Worm (Caenorhabditis elegans): ENCODE results near the gene pqn-67.

Gene pqn-67

DNA sequence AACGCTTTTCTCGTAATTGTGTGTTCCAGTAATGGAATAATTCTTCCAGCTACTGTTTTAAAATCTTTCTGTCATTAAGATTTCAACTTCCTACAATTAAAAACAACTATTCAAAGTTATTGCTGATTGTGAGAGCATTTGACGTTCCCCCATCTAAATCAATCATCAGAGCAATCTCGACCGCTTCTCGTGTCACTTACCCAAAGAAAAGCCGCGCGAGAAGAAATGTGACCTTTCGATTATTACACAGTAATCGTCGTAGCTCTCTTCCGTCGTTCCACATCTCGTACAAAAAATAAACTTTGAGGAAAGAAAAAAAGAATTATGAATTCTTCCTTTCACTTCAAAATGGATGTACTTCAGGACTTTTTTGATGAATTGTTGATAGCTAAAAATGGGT is 16.8 kb upstream of the pqn-67 start:
- TF ChIP-seq nhr-120 (GFP tag; IDR thresholded peaks at IDR 0.05) (no peak), nfya-2 (GFP tag; IDR thresholded peaks at IDR 0.05) (no peak), somi-1 (GFP tag; optimal IDR thresholded peaks at IDR 0.05) (no peak), tlf-1 (GFP tag; optimal IDR thresholded peaks at IDR 0.05) (no peak), ztf-3 (GFP tag; optimal IDR thresholded peaks at IDR 0.05) (no peak), F23B12.7 (tag; optimal IDR thresholded peaks at IDR 0.05; ENCODE audit: insufficient read depth) (no peak), K11D2.4 (GFP tag; IDR thresholded peaks at IDR 0.05) (no peak), hlh-12 (tag; optimal IDR thresholded peaks at IDR 0.05) (no peak), snpc-1.1 (tag; optimal IDR thresholded peaks at IDR 0.05; ENCODE audit: insufficient read depth) (no peak), sdz-38 (tag; optimal IDR thresholded peaks at IDR 0.05) (no peak), tbx-9 (tag; optimal IDR thresholded peaks at IDR 0.05; ENCODE audit: borderline replicate concordance) (no peak), lin-26 (GFP tag; IDR thresholded peaks at IDR 0.05) (no peak)

DNA sequence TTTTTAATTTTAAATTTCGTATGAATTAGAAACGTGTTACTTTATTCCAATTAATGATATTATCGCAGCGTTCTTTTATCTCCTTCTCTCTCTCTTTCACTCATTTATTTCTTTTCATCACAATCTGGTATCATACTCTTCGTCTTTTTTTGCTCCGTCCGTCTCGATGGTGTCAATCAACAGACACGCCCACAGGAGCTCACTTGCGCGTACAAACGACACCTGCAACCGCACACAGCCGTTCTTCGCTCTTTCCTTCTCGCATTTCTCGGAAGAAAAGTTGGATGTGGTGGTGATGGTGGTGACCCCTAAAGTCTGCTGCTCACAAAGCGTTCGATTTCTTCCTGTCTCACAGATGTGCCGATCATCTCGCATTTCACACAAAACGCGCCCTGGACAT is 15.6 kb upstream of the pqn-67 start:
- TF ChIP-seq B0019.2 (GFP tag; conservative IDR thresholded peaks at IDR 0.05): no peak
- peak in 1 of 2 experiments; percentile 37 for TF ChIP-seq let-607 (tag; optimal IDR thresholded peaks at IDR 0.05)
- no peak for TF ChIP-seq C17E4.6 (GFP tag; IDR thresholded peaks at IDR 0.05)
- peak; percentile 56 for TF ChIP-seq nhr-80 (tag; optimal IDR thresholded peaks at IDR 0.05)

DNA sequence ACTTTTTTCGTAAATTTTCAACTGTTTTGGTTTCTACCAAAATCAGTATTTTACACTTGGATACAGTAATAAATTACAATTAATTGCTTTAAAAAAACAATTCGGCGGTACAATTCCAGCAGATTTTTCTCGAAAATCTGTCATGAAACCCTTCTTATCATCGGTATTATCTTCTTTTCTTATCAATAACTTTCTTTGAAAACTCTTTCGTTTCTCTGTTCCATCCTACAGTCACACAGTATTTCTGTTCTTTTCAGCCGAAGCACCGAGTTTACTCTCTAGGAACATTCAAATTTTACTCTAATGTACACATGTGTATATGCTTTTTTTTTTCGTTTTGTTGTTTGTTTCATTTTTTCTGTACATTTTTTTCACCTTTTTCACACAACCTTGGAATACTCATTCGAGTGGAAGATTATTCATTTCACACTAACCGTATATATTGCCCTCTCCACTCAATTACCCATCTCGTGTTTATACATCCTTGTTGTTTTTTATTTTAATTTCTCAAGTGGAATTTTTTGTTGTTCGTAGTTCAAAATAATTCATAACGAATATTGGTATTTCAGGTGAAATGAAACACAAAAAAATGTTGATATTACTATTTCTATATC is 14.6 kb upstream of the pqn-67 start, which contains the start of gene nid-1:
Gene nid-1 (plus strand): TSS at position 564 of the 614 bp plus-strand sequence.
- peak; percentile 20; the same call in 1 of the 2 replicates for TF ChIP-seq hmg-1.2 (GFP tag; IDR thresholded peaks at IDR 0.05)
- no peak for TF ChIP-seq let-526 (GFP tag; IDR thresholded peaks at IDR 0.05)
- no peak for TF ChIP-seq xnd-1 (tag; optimal IDR thresholded peaks at IDR 0.05)
- no peak for TF ChIP-seq ZK185.1 (tag; optimal IDR thresholded peaks at IDR 0.05; ENCODE audit: poor library complexity, severe bottlenecking)
- TF ChIP-seq bed-2 (GFP tag; IDR thresholded peaks at IDR 0.05): no peak
- TF ChIP-seq egl-44 (GFP tag; IDR thresholded peaks at IDR 0.05): no peak
- no peak for TF ChIP-seq ztf-28 (GFP tag; IDR thresholded peaks at IDR 0.05)
- no peak for TF ChIP-seq ztf-25 (GFP tag; IDR thresholded peaks at IDR 0.05)
- TF ChIP-seq F57A8.1 (GFP tag; optimal IDR thresholded peaks at IDR 0.05): no peak
- no peak for TF ChIP-seq gei-17 (GFP tag; optimal IDR thresholded peaks at IDR 0.05)
- no peak for TF ChIP-seq snpc-3.4 (tag; optimal IDR thresholded peaks at IDR 0.05)
- no peak for TF ChIP-seq F23B12.7 (tag; optimal IDR thresholded peaks at IDR 0.05; ENCODE audit: insufficient read depth)
- TF ChIP-seq pha-4 (tag; optimal IDR thresholded peaks at IDR 0.05): no peak
- no peak for TF ChIP-seq F22D6.2 (tag; optimal IDR thresholded peaks at IDR 0.05)
- no peak for TF ChIP-seq nhr-27 (tag; optimal IDR thresholded peaks at IDR 0.05)
- no peak for TF ChIP-seq snpc-1.3 (tag; optimal IDR thresholded peaks at IDR 0.05; ENCODE audit: insufficient read depth)
- TF ChIP-seq mxl-1 (tag; optimal IDR thresholded peaks at IDR 0.05): no peak
- TF ChIP-seq ztf-22 (GFP tag; optimal IDR thresholded peaks at IDR 0.05): no peak
- no peak for TF ChIP-seq attf-5 (GFP tag; optimal IDR thresholded peaks at IDR 0.05)
- TF ChIP-seq tbp1 (GFP tag; optimal IDR thresholded peaks at IDR 0.05): peak; percentile 14
- TF ChIP-seq ama-1 (optimal IDR thresholded peaks at IDR 0.05): no peak
- TF ChIP-seq ama-1 (GFP tag; optimal IDR thresholded peaks at IDR 0.05): no peak
- no peak for TF ChIP-seq nfya-1 (tag; optimal IDR thresholded peaks at IDR 0.05; ENCODE audit: borderline replicate concordance, insufficient read depth)
- no peak for TF ChIP-seq rec-8 (tag; optimal IDR thresholded peaks at IDR 0.05)
- no peak for TF ChIP-seq F52B5.7 (tag; optimal IDR thresholded peaks at IDR 0.05)
- peak in 1 of 2 experiments; percentile 21 for TF ChIP-seq let-607 (tag; optimal IDR thresholded peaks at IDR 0.05)
- no peak for TF ChIP-seq T07F8.4 (tag; optimal IDR thresholded peaks at IDR 0.05)
- TF ChIP-seq sea-2 (GFP tag; IDR thresholded peaks at IDR 0.05): no peak
- TF ChIP-seq bed-1 (GFP tag; IDR thresholded peaks at IDR 0.05): no peak
- TF ChIP-seq ceh-58 (GFP tag; IDR thresholded peaks at IDR 0.05): no peak

Measured in whole organism, young adult.